Fruit fly (Drosophila melanogaster) whole organism, wandering third instar larva: ENCODE measurements around the gene CG31678.

Source experiments
- Abd-B ChIP-seq: fragments of >200 bp; optimal IDR thresholded peaks from 2 replicates; lab custom pipeline; 2017; ENCODE audit warnings: missing biosample characterization, missing genetic modification characterization
- CG32264 ChIP-seq: fragments of 200-800 bp; sonication (Bioruptor generic); optimal IDR thresholded peaks from 2 replicates; lab custom pipeline; 2016; ENCODE audit warnings: missing biosample characterization, missing genetic modification characterization
- CG9705 ChIP-seq: fragments of 200-800 bp; sonication (Bioruptor generic); optimal IDR thresholded peaks from 2 replicates; lab custom pipeline; 2018; ENCODE audit warnings: missing biosample characterization, mild to moderate bottlenecking, missing genetic modification characterization
- CrebA ChIP-seq: fragments of 200-800 bp; sonication (Bioruptor generic); optimal IDR thresholded peaks from 2 replicates; lab custom pipeline; 2016; ENCODE audit warnings: missing biosample characterization, mild to moderate bottlenecking, missing genetic modification characterization, borderline replicate concordance
- Dfd ChIP-seq: fragments of >200 bp; optimal IDR thresholded peaks from 2 replicates; lab custom pipeline; 2017; ENCODE audit warnings: missing biosample characterization, missing genetic modification characterization
- Dif ChIP-seq: fragments of 200-275, 200-300 bp; sonication (Bioruptor generic); optimal IDR thresholded peaks from 2 replicates; lab custom pipeline; 2018; ENCODE audit warnings: missing biosample characterization, missing genetic modification characterization; ENCODE audit not compliant: partially characterized antibody
- GATAd ChIP-seq: sonication (Bioruptor generic); optimal IDR thresholded peaks from 2 replicates; lab custom pipeline; 2016; ENCODE audit warnings: missing biosample characterization, missing genetic modification characterization
- HLH106 ChIP-seq: fragments of 200-800 bp; optimal IDR thresholded peaks from 3 replicates; lab custom pipeline; 2019; ENCODE audit warnings: missing biosample characterization, mild to moderate bottlenecking, missing genetic modification characterization, moderate library complexity
- Hnf4 ChIP-seq: fragments of 200-800 bp; sonication (Bioruptor generic); optimal IDR thresholded peaks from 2 replicates; lab custom pipeline; 2016; ENCODE audit warnings: missing biosample characterization, mild to moderate bottlenecking, missing genetic modification characterization
- Hr78 ChIP-seq: fragments of >200 bp; optimal IDR thresholded peaks from 2 replicates; lab custom pipeline; 2017; ENCODE audit warnings: missing biosample characterization, missing genetic modification characterization
- Hr83 ChIP-seq: fragments of 200-300 bp; sonication (Bioruptor generic); optimal IDR thresholded peaks from 2 replicates; lab custom pipeline; 2016; ENCODE audit warnings: missing biosample characterization, mild to moderate bottlenecking, missing genetic modification characterization, moderate library complexity; ENCODE audit not compliant: poor library complexity, severe bottlenecking
- Jra ChIP-seq: sonication (Bioruptor generic); optimal IDR thresholded peaks from 2 replicates; lab custom pipeline; 2016; ENCODE audit warnings: missing biosample characterization, missing genetic modification characterization
- Mio ChIP-seq: sonication (Bioruptor generic); optimal IDR thresholded peaks from 2 replicates; lab custom pipeline; 2016; ENCODE audit warnings: missing biosample characterization, missing genetic modification characterization
- Myc ChIP-seq: fragments of >200 bp; optimal IDR thresholded peaks from 2 replicates; lab custom pipeline; 2017
- N ChIP-seq: fragments of >200 bp; optimal IDR thresholded peaks from 2 replicates; lab custom pipeline; 2018; ENCODE audit warnings: missing biosample characterization, missing external identifiers, missing genetic modification characterization
- OdsH ChIP-seq: fragments of 200-800 bp; sonication (Bioruptor generic); optimal IDR thresholded peaks from 2 replicates; lab custom pipeline; 2016; ENCODE audit warnings: missing biosample characterization, mild to moderate bottlenecking, missing genetic modification characterization
- Rel ChIP-seq, 2 experiments: fragments of 200-800 bp; sonication (Bioruptor generic) in 1 of 2; optimal IDR thresholded peaks; 2 replicates in 1 of 2; 3 replicates in 1 of 2; lab custom pipeline; 2016 to 2019; ENCODE audit warnings: mild to moderate bottlenecking in 2 of 2, missing biosample characterization in 2 of 2, missing genetic modification characterization in 2 of 2, moderate library complexity in 1 of 2
- Sp1 ChIP-seq: fragments of 200-800 bp; sonication (Bioruptor generic); optimal IDR thresholded peaks from 3 replicates; lab custom pipeline; 2019; ENCODE audit warnings: missing biosample characterization, mild to moderate bottlenecking, missing genetic modification characterization, moderate library complexity
- Vsx2 ChIP-seq: fragments of 200-300, 225-300 bp; sonication (Bioruptor generic); optimal IDR thresholded peaks from 2 replicates; lab custom pipeline; 2018; ENCODE audit warnings: missing biosample characterization, missing genetic modification characterization; ENCODE audit not compliant: partially characterized antibody
- br ChIP-seq: fragments of 200-800 bp; sonication (Bioruptor generic); optimal IDR thresholded peaks from 2 replicates; lab custom pipeline; 2016; ENCODE audit warnings: missing biosample characterization, missing genetic modification characterization
- brk ChIP-seq: fragments of 200-800 bp; sonication (Bioruptor generic); optimal IDR thresholded peaks from 2 replicates; lab custom pipeline; 2016; ENCODE audit warnings: missing biosample characterization, mild to moderate bottlenecking, missing genetic modification characterization
- dl ChIP-seq, 2 experiments: fragments of 175-275, 200-275 bp in 1 of 2; fragments of 200-275 bp in 1 of 2; sonication (Bioruptor generic); optimal IDR thresholded peaks; lab custom pipeline; 2018; ENCODE audit warnings: mild to moderate bottlenecking in 2 of 2, missing biosample characterization in 2 of 2, missing genetic modification characterization in 2 of 2, moderate library complexity in 2 of 2; ENCODE audit not compliant: partially characterized antibody in 2 of 2, insufficient read depth in 1 of 2
- dmrt93B ChIP-seq: fragments of 200-800 bp; sonication (Bioruptor generic); optimal IDR thresholded peaks from 2 replicates; lab custom pipeline; 2018; ENCODE audit warnings: missing biosample characterization, mild to moderate bottlenecking, missing genetic modification characterization
- dsf ChIP-seq: sonication (Bioruptor generic); optimal IDR thresholded peaks from 2 replicates; lab custom pipeline; 2016; ENCODE audit warnings: missing biosample characterization, missing genetic modification characterization, borderline replicate concordance
- ey ChIP-seq: fragments of 200-800 bp; sonication (Bioruptor generic); optimal IDR thresholded peaks from 2 replicates; lab custom pipeline; 2016; ENCODE audit warnings: missing biosample characterization, missing genetic modification characterization
- foxo ChIP-seq, 2 experiments: fragments of 200-800 bp; sonication (Bioruptor generic); optimal IDR thresholded peaks; 2 replicates in 1 of 2; 3 replicates in 1 of 2; lab custom pipeline; 2016 to 2017; ENCODE audit warnings: missing biosample characterization in 2 of 2, missing genetic modification characterization in 2 of 2
- fru ChIP-seq: fragments of 200-800 bp; sonication (Bioruptor generic); optimal IDR thresholded peaks from 3 replicates; lab custom pipeline; 2016; ENCODE audit warnings: missing biosample characterization, mild to moderate bottlenecking, missing genetic modification characterization
- h ChIP-seq: fragments of 200-800 bp; sonication (Bioruptor generic); optimal IDR thresholded peaks from 3 replicates; lab custom pipeline; 2016; ENCODE audit warnings: missing biosample characterization, mild to moderate bottlenecking, missing genetic modification characterization
- jim ChIP-seq: fragments of 175-275, 200-325 bp; sonication (Bioruptor generic); optimal IDR thresholded peaks from 2 replicates; lab custom pipeline; 2016; ENCODE audit warnings: missing biosample characterization, mild to moderate bottlenecking, missing genetic modification characterization
- lola ChIP-seq: fragments of >200 bp; optimal IDR thresholded peaks from 2 replicates; lab custom pipeline; 2017; ENCODE audit warnings: missing biosample characterization, missing genetic modification characterization
- pan ChIP-seq: fragments of >200 bp; optimal IDR thresholded peaks from 2 replicates; lab custom pipeline; 2017
- psq ChIP-seq: fragments of 200-800 bp; sonication (Bioruptor generic); optimal IDR thresholded peaks from 3 replicates; lab custom pipeline; 2017; ENCODE audit warnings: missing biosample characterization, mild to moderate bottlenecking, missing genetic modification characterization, moderate library complexity
- rgr ChIP-seq: fragments of 200-800 bp; sonication (Bioruptor generic); optimal IDR thresholded peaks from 3 replicates; lab custom pipeline; 2016; ENCODE audit warnings: missing biosample characterization, mild to moderate bottlenecking, missing genetic modification characterization
- sage ChIP-seq: fragments of 200-800 bp; sonication (Bioruptor generic); optimal IDR thresholded peaks from 2 replicates; lab custom pipeline; 2016; ENCODE audit warnings: missing biosample characterization, mild to moderate bottlenecking, missing genetic modification characterization
- sv ChIP-seq: fragments of 200-800 bp; sonication (Bioruptor generic); optimal IDR thresholded peaks from 3 replicates; lab custom pipeline; 2016; ENCODE audit warnings: missing biosample characterization, missing genetic modification characterization
- tai ChIP-seq: sonication (Bioruptor generic); optimal IDR thresholded peaks from 2 replicates; lab custom pipeline; 2016; ENCODE audit warnings: missing biosample characterization, missing genetic modification characterization
- usp ChIP-seq: fragments of >200 bp; optimal IDR thresholded peaks from 2 replicates; lab custom pipeline; 2017; ENCODE audit warnings: missing biosample characterization, missing genetic modification characterization
- woc ChIP-seq: sonication (Bioruptor generic); optimal IDR thresholded peaks from 2 replicates; lab custom pipeline; 2016; ENCODE audit warnings: missing biosample characterization, mild to moderate bottlenecking, missing genetic modification characterization

The CG31678 gene

DNA sequence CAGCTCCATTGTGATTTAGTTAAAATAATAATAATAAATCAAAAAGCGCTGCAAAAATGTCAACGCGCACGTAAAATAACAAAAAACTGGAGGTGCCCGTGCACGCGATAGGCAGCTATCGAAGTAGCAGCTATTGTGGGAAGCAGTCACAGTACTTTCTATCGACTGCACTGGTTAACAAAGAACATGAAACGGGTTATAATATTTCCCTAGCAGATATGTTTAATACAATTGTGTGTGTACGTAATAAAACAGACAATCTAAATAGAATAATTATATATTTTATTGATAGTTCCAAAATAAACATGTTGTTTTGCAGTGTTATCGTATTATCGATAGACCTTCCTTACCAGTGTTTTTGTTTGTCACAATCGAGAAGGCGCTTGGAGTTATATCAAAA lies at the start of gene CG31678, which contains the start of gene IKKepsilon:
Gene CG31678 (minus strand): TSS at position 67 of the 400 bp plus-strand sequence.
Gene IKKepsilon (plus strand): TSS at position 171 of the 400 bp plus-strand sequence.
- TF ChIP-seq Hr83 (peak; percentile 25), HLH106 (tag; lab: Kevin White, UChicago) (peak; percentile 46), Vsx2 (GFP tag; lab: Kevin White, UChicago) (no peak), Mio (GFP tag; lab: Kevin White, UChicago) (no peak), tai (GFP tag; lab: Kevin White, UChicago) (no peak), GATAd (GFP tag; lab: Kevin White, UChicago) (peak; percentile 18), N (no peak), usp (no peak), Hnf4 (GFP tag; lab: Kevin White, UChicago) (peak; percentile 69), Myc (peak; percentile 50), h (GFP tag; lab: Kevin White, UChicago) (peak; percentile 65), pan (lab: Kevin White, UChicago) (no peak), br (peak; percentile 8), foxo (GFP tag; optimal IDR thresholded peaks at IDR 0.05; lab: Kevin White, UChicago) (peak in 1 of 2 experiments; percentile 57), CrebA (GFP tag; lab: Kevin White, UChicago) (no peak), Rel (GFP tag; optimal IDR thresholded peaks at IDR 0.05; lab: Kevin White, UChicago) (no peak), Rel (tag; optimal IDR thresholded peaks at IDR 0.05; lab: Kevin White, UChicago) (no peak), Sp1 (GFP tag; lab: Kevin White, UChicago) (peak; percentile 29), brk (GFP tag; lab: Kevin White, UChicago) (no peak), rgr (peak; percentile 74), CG32264 (GFP tag; lab: Kevin White, UChicago) (no peak), woc (GFP tag; lab: Kevin White, UChicago) (no peak), Dif (GFP tag; lab: Kevin White, UChicago) (no peak), dl (GFP tag; optimal IDR thresholded peaks at IDR 0.05; lab: Kevin White, UChicago; ENCODE audit: insufficient read depth in 1 of 2, partially characterized antibody in 2 of 2) (no peak), dmrt93B (GFP tag; lab: Kevin White, UChicago) (no peak), ey (GFP tag; lab: Kevin White, UChicago) (peak; percentile 35), psq (peak; percentile 38), sv (peak; percentile 48), CG9705 (GFP tag; lab: Kevin White, UChicago) (no peak), jim (GFP tag; lab: Kevin White, UChicago) (no peak), Abd-B (GFP tag; lab: Kevin White, UChicago) (no peak), sage (no peak), Hr78 (GFP tag; lab: Kevin White, UChicago) (no peak), Dfd (GFP tag; lab: Kevin White, UChicago) (no peak), fru (GFP tag; lab: Kevin White, UChicago) (peak; percentile 33), lola (GFP tag; lab: Kevin White, UChicago) (no peak), Jra (no peak), dsf (GFP tag; lab: Kevin White, UChicago) (no peak), OdsH (GFP tag; lab: Kevin White, UChicago) (peak; percentile 36)
- TF ChIP-seq, all 38 proteins: peak for 15

DNA sequence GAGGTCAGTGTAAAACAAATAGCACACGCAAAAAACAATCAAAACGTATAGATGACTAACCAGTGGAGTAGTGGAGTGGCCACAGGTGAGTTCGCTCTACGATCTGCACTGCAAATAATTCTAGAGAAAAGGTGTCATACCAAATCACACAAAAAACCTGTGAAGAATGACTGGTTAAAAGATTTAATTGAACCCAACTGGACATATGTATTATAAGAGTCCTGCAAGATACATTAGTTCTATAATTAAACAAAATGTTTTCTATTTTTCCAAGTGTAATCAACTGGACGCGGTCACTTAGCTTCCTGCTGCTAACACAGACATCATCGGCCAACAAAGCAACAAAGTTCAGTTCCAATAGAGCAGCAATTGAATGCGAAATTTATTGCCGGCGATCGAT lies 48.3 kb upstream of the CG31678 start:
- no peak for TF ChIP-seq CrebA (GFP tag; lab: Kevin White, UChicago)
- no peak for TF ChIP-seq brk (GFP tag; lab: Kevin White, UChicago)
- TF ChIP-seq Dfd (GFP tag; lab: Kevin White, UChicago), result no peak
- no peak for TF ChIP-seq Hnf4 (GFP tag; lab: Kevin White, UChicago)
- no peak for TF ChIP-seq OdsH (GFP tag; lab: Kevin White, UChicago)
- no peak for TF ChIP-seq h (GFP tag; lab: Kevin White, UChicago)
- TF ChIP-seq Rel (GFP tag; optimal IDR thresholded peaks at IDR 0.05; lab: Kevin White, UChicago), result no peak
- TF ChIP-seq Rel (tag; optimal IDR thresholded peaks at IDR 0.05; lab: Kevin White, UChicago), result no peak
- TF ChIP-seq CG32264 (GFP tag; lab: Kevin White, UChicago), result no peak
- TF ChIP-seq rgr, result no peak
